Fruit fly (Drosophila melanogaster) whole organism: Measurements from ENCODE around the gene Gsc.

ENCODE experiments used
- CG8478 ChIP-seq: fragments of >200 bp; optimal IDR thresholded peaks from 2 replicates; lab custom pipeline; 2018; ENCODE audit warnings: inconsistent platforms
- Dll ChIP-seq: fragments of >200 bp; optimal IDR thresholded peaks from 2 replicates; lab custom pipeline; 2017
- EcR ChIP-seq, 2 experiments: fragments of >200 bp; optimal IDR thresholded peaks; 2 replicates each; lab custom pipeline; 2017; ENCODE audit warnings: missing biosample characterization in 2 of 2, missing genetic modification characterization in 2 of 2, missing genetic modification reagents in 2 of 2
- pan ChIP-seq: fragments of >200 bp; optimal IDR thresholded peaks from 2 replicates; lab custom pipeline; 2017
- psq ChIP-seq: fragments of >200 bp; optimal IDR thresholded peaks from 2 replicates; lab custom pipeline; 2017
- usp ChIP-seq: fragments of >200 bp; optimal IDR thresholded peaks from 2 replicates; lab custom pipeline; 2017; ENCODE audit warnings: missing biosample characterization, missing genetic modification characterization, mixed read lengths

dm6 chr2L:597771-598170, 3.3 kb upstream of the Gsc start:
- no peak for TF ChIP-seq Dll
- TF ChIP-seq CG8478 (lab: Kevin White, UChicago): no peak
- TF ChIP-seq psq (lab: Kevin White, UChicago): no peak
- TF ChIP-seq usp (GFP tag; lab: Kevin White, UChicago): no peak
- TF ChIP-seq EcR (GFP tag; optimal IDR thresholded peaks at IDR 0.05; lab: Kevin White, UChicago): no peak
- no peak for TF ChIP-seq pan (lab: Kevin White, UChicago)
